Worm (Caenorhabditis elegans) whole organism, L4 larva: Measurements from ENCODE around the gene F10C1.9.

Experiments
- F37D6.2 ChIP-seq: sonication (generic microtip); optimal IDR thresholded peaks from 2 replicates; lab custom pipeline; 2016; ENCODE audit warnings: mild to moderate bottlenecking, missing genetic modification characterization, missing compliant biosample characterization
- T20F7.1 ChIP-seq: fragments of 200-800 bp; sonication (Bioruptor generic); optimal IDR thresholded peaks from 2 replicates; lab custom pipeline; 2018; ENCODE audit warnings: mild to moderate bottlenecking, missing genetic modification characterization, missing compliant biosample characterization
- Y5F2A.4 ChIP-seq: fragments of 200-800 bp; sonication (Bioruptor generic); optimal IDR thresholded peaks from 2 replicates; lab custom pipeline; 2018; ENCODE audit warnings: mild to moderate bottlenecking, missing genetic modification characterization, missing compliant biosample characterization
- ceh-82 ChIP-seq: sonication (generic microtip); optimal IDR thresholded peaks from 2 replicates; lab custom pipeline; 2017; ENCODE audit warnings: missing biosample characterization, missing genetic modification characterization
- dve-1 ChIP-seq: sonication (generic microtip); optimal IDR thresholded peaks from 2 replicates; lab custom pipeline; 2017; ENCODE audit warnings: antibody characterized with exemption, mild to moderate bottlenecking, missing genetic modification characterization, missing compliant biosample characterization; ENCODE audit not compliant: insufficient read depth
- fkh-10 ChIP-seq: fragments of 150-350 bp; optimal IDR thresholded peaks from 2 replicates; lab custom pipeline; 2014; ENCODE audit warnings: missing biosample characterization, missing genetic modification reagents, missing genetic modification characterization
- lin-1 ChIP-seq: fragments of 200-800 bp; sonication (Bioruptor generic); IDR thresholded peaks from 2 replicates; pipeline ENCODE4 v1.3.6; 2022; ENCODE audit warnings: missing genetic modification reagents, missing genetic modification characterization, missing compliant biosample characterization
- lin-39 ChIP-seq: fragments of 150-350 bp; optimal IDR thresholded peaks from 2 replicates; lab custom pipeline; 2014; ENCODE audit warnings: missing biosample characterization, missing genetic modification reagents, missing genetic modification characterization
- nhr-11 ChIP-seq: fragments of 150-350 bp; optimal IDR thresholded peaks from 2 replicates; lab custom pipeline; 2014; ENCODE audit warnings: missing biosample characterization, missing genetic modification characterization
- nhr-237 ChIP-seq: sonication (generic microtip); optimal IDR thresholded peaks from 2 replicates; lab custom pipeline; 2017; ENCODE audit warnings: missing biosample characterization, missing genetic modification characterization
- unc-39 ChIP-seq: sonication (generic microtip); optimal IDR thresholded peaks from 2 replicates; lab custom pipeline; 2017; ENCODE audit warnings: missing biosample characterization, missing genetic modification characterization
- unc-62 ChIP-seq, 3 experiments: fragments of 150-350 bp in 1 of 3; sonication (generic microtip); optimal IDR thresholded peaks in 2 of 3; peaks in 1 of 3; 1 replicate in 1 of 3; 2 replicates in 2 of 3; lab custom pipeline; 2014 to 2017; ENCODE audit warnings: missing biosample characterization in 3 of 3, missing genetic modification characterization in 3 of 3, missing genetic modification reagents in 3 of 3, missing genotype in 1 of 3
- zag-1 ChIP-seq: fragments of 150-350 bp; optimal IDR thresholded peaks from 2 replicates; lab custom pipeline; 2014; ENCODE audit warnings: missing biosample characterization, missing genetic modification characterization
- ztf-7 ChIP-seq: fragments of 150-350 bp; optimal IDR thresholded peaks from 2 replicates; lab custom pipeline; 2014; ENCODE audit warnings: missing biosample characterization, missing genetic modification characterization

DNA sequence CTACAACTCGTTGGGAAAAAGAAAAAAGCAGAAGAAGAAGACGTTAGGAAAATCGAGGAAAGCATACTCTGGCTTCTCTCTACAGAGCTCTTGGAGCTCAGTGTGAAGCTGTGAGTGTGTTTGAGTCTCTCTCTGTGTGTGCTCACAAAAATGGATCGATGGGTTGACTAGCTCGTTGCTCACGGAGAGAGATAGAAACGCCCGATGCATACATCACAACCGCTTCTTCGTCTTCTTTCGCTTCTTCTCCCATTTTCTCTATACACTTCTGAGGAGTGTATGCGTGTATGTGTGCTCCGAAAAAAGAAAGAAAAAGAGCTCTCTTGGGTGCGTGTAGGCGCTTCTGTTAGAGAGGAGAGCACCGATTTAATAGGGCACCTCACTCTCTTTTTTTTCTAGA lies 20.0 kb downstream of the F10C1.9 start:
- TF ChIP-seq lin-1 (GFP tag; lab: Robert Waterston, UW), result no peak
- TF ChIP-seq dve-1, result no peak
- peak in 1 of 2 experiments; percentile 75 for TF ChIP-seq unc-62 (GFP tag; optimal IDR thresholded peaks at IDR 0.05 in 1 of 2; lab: Kevin White, UChicago)
- no peak for TF ChIP-seq unc-62 (tag; optimal IDR thresholded peaks at IDR 0.05; lab: Kevin White, UChicago)
- TF ChIP-seq T20F7.1 (GFP tag; lab: Kevin White, UChicago), result no peak
- TF ChIP-seq unc-39, result no peak
- peak; percentile 61 for TF ChIP-seq F37D6.2 (tag; lab: Kevin White, UChicago)
- no peak for TF ChIP-seq zag-1 (tag; lab: Kevin White, UChicago)
- no peak for TF ChIP-seq Y5F2A.4 (GFP tag; lab: Kevin White, UChicago)
- TF ChIP-seq lin-39 (tag; lab: Kevin White, UChicago), result no peak
- no peak for TF ChIP-seq nhr-237 (tag; lab: Kevin White, UChicago)
- peak; percentile 57 for TF ChIP-seq nhr-11 (tag; lab: Kevin White, UChicago)
- no peak for TF ChIP-seq ztf-7
- no peak for TF ChIP-seq ceh-82 (tag; lab: Kevin White, UChicago)
- peak; percentile 84 for TF ChIP-seq fkh-10
